Worm (Caenorhabditis elegans) whole organism, L4 larva: ENCODE results near the gene mecr-1.
A peak's percentile ranks its signal among the peaks of the same experiment; 100 is the strongest.

Source experiments
- F49E8.2 ChIP-seq: sonication (generic microtip); optimal IDR thresholded peaks from 2 replicates; lab custom pipeline; 2016; ENCODE audit warnings: missing compliant biosample characterization, mild to moderate bottlenecking, missing genetic modification characterization, borderline replicate concordance
- Y5F2A.4 ChIP-seq: fragments of 200-800 bp; sonication (Bioruptor generic); optimal IDR thresholded peaks from 2 replicates; lab custom pipeline; 2018; ENCODE audit warnings: mild to moderate bottlenecking, missing genetic modification characterization, missing compliant biosample characterization
- ZK337.2 ChIP-seq: fragments of 200-800 bp; sonication (Bioruptor generic); IDR thresholded peaks from 2 replicates; pipeline ENCODE4 v1.3.6; 2022; ENCODE audit warnings: missing genetic modification reagents, missing genetic modification characterization, missing compliant biosample characterization
- aha-1 ChIP-seq: fragments of 150-350 bp; peaks from one replicate; lab custom pipeline; 2014; ENCODE audit warnings: missing biosample characterization, missing genetic modification characterization
- ceh-32 ChIP-seq: sonication (generic microtip); optimal IDR thresholded peaks from 2 replicates; lab custom pipeline; 2016; ENCODE audit warnings: mild to moderate bottlenecking, missing genetic modification characterization, missing compliant biosample characterization; ENCODE audit not compliant: poor library complexity
- ceh-62 ChIP-seq: sonication (generic microtip); optimal IDR thresholded peaks from 2 replicates; lab custom pipeline; 2017; ENCODE audit warnings: missing biosample characterization, missing genetic modification characterization
- cey-2 ChIP-seq: sonication (generic microtip); optimal IDR thresholded peaks from 3 replicates; lab custom pipeline; 2017; ENCODE audit warnings: missing genetic modification characterization, mild to moderate bottlenecking, missing compliant biosample characterization, antibody characterized with exemption, borderline replicate concordance; ENCODE audit not compliant: insufficient read depth
- daf-16 ChIP-seq, 3 experiments: sonication (generic microtip); optimal IDR thresholded peaks; 2 replicates each; lab custom pipeline; 2016 to 2017; ENCODE audit warnings: missing genetic modification characterization in 3 of 3, missing genetic modification reagents in 3 of 3, mild to moderate bottlenecking in 2 of 3, missing compliant biosample characterization in 2 of 3, missing biosample characterization in 1 of 3, moderate library complexity in 1 of 3
- dmd-6 ChIP-seq: fragments of 200-800 bp; sonication (Bioruptor generic); IDR thresholded peaks from 2 replicates; pipeline ENCODE4 v1.3.6; 2022; ENCODE audit warnings: missing genetic modification reagents, missing genetic modification characterization, missing compliant biosample characterization
- dve-1 ChIP-seq: sonication (generic microtip); optimal IDR thresholded peaks from 2 replicates; lab custom pipeline; 2017; ENCODE audit warnings: antibody characterized with exemption, mild to moderate bottlenecking, missing genetic modification characterization, missing compliant biosample characterization; ENCODE audit not compliant: insufficient read depth
- egl-27 ChIP-seq: sonication (generic microtip); optimal IDR thresholded peaks from 3 replicates; lab custom pipeline; 2017; ENCODE audit warnings: missing biosample characterization, missing genetic modification reagents, missing genetic modification characterization
- egl-43 ChIP-seq: fragments of 200-800 bp; sonication (Bioruptor generic); IDR thresholded peaks from 2 replicates; pipeline ENCODE4 v1.3.6; 2022; ENCODE audit warnings: missing genetic modification reagents, missing genetic modification characterization, missing compliant biosample characterization
- fos-1 ChIP-seq: fragments of 150-350 bp; optimal IDR thresholded peaks from 2 replicates; lab custom pipeline; 2014; ENCODE audit warnings: missing biosample characterization, missing genetic modification characterization
- hlh-11 ChIP-seq: fragments of 200-800 bp; sonication (Bioruptor generic); optimal IDR thresholded peaks from 2 replicates; lab custom pipeline; 2018; ENCODE audit warnings: mild to moderate bottlenecking, missing genetic modification characterization, missing compliant biosample characterization
- hlh-30 ChIP-seq: sonication (generic microtip); optimal IDR thresholded peaks from 2 replicates; lab custom pipeline; 2017; ENCODE audit warnings: antibody characterized with exemption, mild to moderate bottlenecking, missing genetic modification characterization, missing compliant biosample characterization; ENCODE audit not compliant: insufficient read depth
- jun-1 ChIP-seq: fragments of 150-350 bp; optimal IDR thresholded peaks from 2 replicates; lab custom pipeline; 2014; ENCODE audit warnings: missing biosample characterization, missing genetic modification reagents, missing genetic modification characterization
- lin-29 ChIP-seq: fragments of 200-800 bp; sonication (Bioruptor generic); IDR thresholded peaks from 2 replicates; pipeline ENCODE4 v1.3.6; 2022; ENCODE audit warnings: missing genetic modification reagents, missing genetic modification characterization, missing compliant biosample characterization
- madf-5 ChIP-seq, 2 experiments: fragments of 200-800 bp; sonication (Bioruptor generic); IDR thresholded peaks; 2 replicates each; pipeline ENCODE4 v1.3.6; 2022; ENCODE audit warnings: missing compliant biosample characterization in 2 of 2, missing genetic modification characterization in 2 of 2
- mdl-1 ChIP-seq, 2 experiments: fragments of 150-350 bp in 1 of 2; sonication (generic microtip) in 1 of 2; optimal IDR thresholded peaks; 2 replicates each; lab custom pipeline; 2014 to 2017; ENCODE audit warnings: missing biosample characterization in 2 of 2, missing genetic modification characterization in 2 of 2
- mep-1 ChIP-seq: fragments of 150-350 bp; sonication (generic microtip); optimal IDR thresholded peaks from 3 replicates; lab custom pipeline; 2014; ENCODE audit warnings: missing biosample characterization, missing genetic modification characterization
- mes-2 ChIP-seq: sonication (generic microtip); optimal IDR thresholded peaks from 2 replicates; lab custom pipeline; 2016; ENCODE audit warnings: missing genotype, mild to moderate bottlenecking, missing genetic modification characterization, missing compliant biosample characterization; ENCODE audit not compliant: poor library complexity, severe bottlenecking
- mxl-3 ChIP-seq: fragments of 200-800 bp; sonication (Bioruptor generic); optimal IDR thresholded peaks from 2 replicates; lab custom pipeline; 2018; ENCODE audit warnings: mild to moderate bottlenecking, missing genetic modification characterization, missing compliant biosample characterization
- nhr-102 ChIP-seq: sonication (generic microtip); optimal IDR thresholded peaks from 2 replicates; lab custom pipeline; 2016; ENCODE audit warnings: mild to moderate bottlenecking, missing genetic modification characterization, moderate library complexity, missing compliant biosample characterization
- nhr-237 ChIP-seq: sonication (generic microtip); optimal IDR thresholded peaks from 2 replicates; lab custom pipeline; 2017; ENCODE audit warnings: missing biosample characterization, missing genetic modification characterization
- nhr-25 ChIP-seq: sonication (generic microtip); optimal IDR thresholded peaks from 2 replicates; lab custom pipeline; 2017; ENCODE audit warnings: missing genetic modification characterization, mild to moderate bottlenecking, missing compliant biosample characterization, antibody characterized with exemption, moderate library complexity, borderline replicate concordance; ENCODE audit not compliant: insufficient read depth
- nhr-28 ChIP-seq: fragments of 150-350 bp; optimal IDR thresholded peaks from 2 replicates; lab custom pipeline; 2014; ENCODE audit warnings: missing biosample characterization, missing genetic modification characterization
- nhr-42 ChIP-seq: fragments of 200-800 bp; sonication (Bioruptor generic); IDR thresholded peaks from 2 replicates; pipeline ENCODE4 v1.3.6; 2022; ENCODE audit warnings: missing genetic modification characterization, missing compliant biosample characterization
- nhr-48 ChIP-seq: sonication (generic microtip); optimal IDR thresholded peaks from 2 replicates; lab custom pipeline; 2016; ENCODE audit warnings: mild to moderate bottlenecking, missing genetic modification characterization, missing compliant biosample characterization
- nhr-77 ChIP-seq: fragments of 150-350 bp; optimal IDR thresholded peaks from 2 replicates; lab custom pipeline; 2014; ENCODE audit warnings: missing biosample characterization, missing genetic modification characterization
- pha-4 ChIP-seq, 2 experiments: fragments of 150-350 bp in 1 of 2; fragments of 200-800 bp in 1 of 2; sonication (Bioruptor generic) in 1 of 2; IDR thresholded peaks in 1 of 2; optimal IDR thresholded peaks in 1 of 2; 2 replicates each; pipeline versions ENCODE4 v1.3.6 to Lab custom; 2014 to 2022; ENCODE audit warnings: missing genetic modification characterization in 2 of 2, missing genetic modification reagents in 2 of 2, missing biosample characterization in 1 of 2, missing compliant biosample characterization in 1 of 2
- php-3 ChIP-seq: fragments of 200-800 bp; sonication (Bioruptor generic); IDR thresholded peaks from 2 replicates; pipeline ENCODE4 v1.3.6; 2022; ENCODE audit warnings: missing genetic modification reagents, missing genetic modification characterization, missing compliant biosample characterization
- set-16 ChIP-seq: fragments of 200-800 bp; sonication (Bioruptor generic); IDR thresholded peaks from 2 replicates; pipeline ENCODE4 v1.3.6; 2022; ENCODE audit warnings: missing genetic modification reagents, missing genetic modification characterization, missing compliant biosample characterization
- snpc-1.2 ChIP-seq: fragments of 200-800 bp; sonication (Bioruptor generic); IDR thresholded peaks from 2 replicates; pipeline ENCODE4 v1.3.6; 2022; ENCODE audit warnings: missing genetic modification reagents, missing genetic modification characterization, missing compliant biosample characterization
- snpc-4 ChIP-seq: fragments of 150-350 bp; optimal IDR thresholded peaks from 2 replicates; lab custom pipeline; 2014; ENCODE audit warnings: missing biosample characterization, missing genetic modification characterization
- spr-1 ChIP-seq: sonication (generic microtip); optimal IDR thresholded peaks from 2 replicates; lab custom pipeline; 2016; ENCODE audit warnings: mild to moderate bottlenecking, missing genetic modification characterization, missing compliant biosample characterization
- spr-3 ChIP-seq: fragments of 200-800 bp; sonication (Bioruptor generic); optimal IDR thresholded peaks from 2 replicates; lab custom pipeline; 2018; ENCODE audit warnings: mild to moderate bottlenecking, missing genetic modification characterization, missing compliant biosample characterization
- tra-1 ChIP-seq: fragments of 200-800 bp; sonication (Bioruptor generic); IDR thresholded peaks from 2 replicates; pipeline ENCODE4 v1.3.6; 2022; ENCODE audit warnings: missing genetic modification reagents, missing genetic modification characterization, missing compliant biosample characterization
- unc-62 ChIP-seq, 3 experiments: fragments of 150-350 bp in 1 of 3; sonication (generic microtip); optimal IDR thresholded peaks in 2 of 3; peaks in 1 of 3; 1 replicate in 1 of 3; 2 replicates in 2 of 3; lab custom pipeline; 2014 to 2017; ENCODE audit warnings: missing biosample characterization in 3 of 3, missing genetic modification characterization in 3 of 3, missing genetic modification reagents in 3 of 3, missing genotype in 1 of 3
- zag-1 ChIP-seq: fragments of 150-350 bp; optimal IDR thresholded peaks from 2 replicates; lab custom pipeline; 2014; ENCODE audit warnings: missing biosample characterization, missing genetic modification characterization
- zfp-2 ChIP-seq: sonication (generic microtip); optimal IDR thresholded peaks from 2 replicates; lab custom pipeline; 2016; ENCODE audit warnings: mild to moderate bottlenecking, missing genetic modification characterization, missing compliant biosample characterization

mecr-1 gene

DNA sequence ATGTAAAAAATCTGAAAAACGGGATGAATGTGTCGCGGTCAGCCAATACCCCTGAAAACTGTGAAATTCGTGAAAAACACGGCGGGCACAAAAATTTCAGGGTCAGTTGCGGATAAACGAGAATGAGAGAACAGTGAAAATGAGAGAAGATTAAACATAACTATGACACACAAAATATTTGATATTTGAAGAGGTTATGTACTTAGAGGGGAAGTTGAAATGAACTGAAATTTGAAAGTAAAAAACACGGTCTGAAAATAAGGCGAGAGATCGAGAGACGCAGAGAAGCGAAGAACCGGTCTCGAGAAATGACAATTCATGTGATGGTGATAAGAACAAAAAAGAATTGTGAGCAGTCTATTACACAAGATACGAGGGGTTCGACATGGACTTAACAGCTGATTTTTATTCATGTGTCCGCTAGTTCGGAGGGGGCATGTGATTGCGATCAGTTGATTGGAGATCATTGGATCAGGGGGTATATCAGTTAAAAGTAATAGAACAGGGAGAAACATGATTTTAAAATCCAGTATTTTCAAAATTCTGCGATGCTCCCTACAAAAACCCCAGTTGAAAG lies 21.3 kb downstream of the mecr-1 start, which contains the start of gene moe-3:
Gene moe-3 (minus strand): TSS at position 51 of the 577 bp plus-strand sequence.
- TF ChIP-seq nhr-102 (tag; lab: Kevin White, UChicago) = peak; percentile 9
- TF ChIP-seq aha-1 (tag; lab: Kevin White, UChicago) = peak; percentile 53
- TF ChIP-seq nhr-48 (tag; lab: Kevin White, UChicago) = peak; percentile 57
- TF ChIP-seq hlh-30 = peak; percentile 93
- peak; percentile 48 for TF ChIP-seq nhr-77 (tag; lab: Kevin White, UChicago)
- TF ChIP-seq dve-1 (tag; lab: Kevin White, UChicago) = peak; percentile 68
- TF ChIP-seq dmd-6 (GFP tag; lab: Robert Waterston, UW) = peak; percentile 82
- peak; percentile 15 for TF ChIP-seq mep-1 (tag; lab: Kevin White, UChicago)
- no peak for TF ChIP-seq pha-4 (GFP tag; IDR thresholded peaks at IDR 0.05; lab: Robert Waterston, UW)
- TF ChIP-seq pha-4 (tag; optimal IDR thresholded peaks at IDR 0.05; lab: Kevin White, UChicago) = no peak
- TF ChIP-seq unc-62 (GFP tag; optimal IDR thresholded peaks at IDR 0.05 in 1 of 2; lab: Kevin White, UChicago) = peak in 1 of 2 experiments; percentile 40
- TF ChIP-seq unc-62 (tag; optimal IDR thresholded peaks at IDR 0.05; lab: Kevin White, UChicago) = no peak
- TF ChIP-seq zfp-2 (tag; lab: Kevin White, UChicago) = no peak
- TF ChIP-seq hlh-11 (tag; lab: Kevin White, UChicago) = peak; percentile 87
- peak in 1 of 2 experiments; percentile 13 for TF ChIP-seq mdl-1 (tag; optimal IDR thresholded peaks at IDR 0.05; lab: Kevin White, UChicago)
- peak; percentile 61 for TF ChIP-seq nhr-28
- 0 out of 2 replicates have a peak, but pooled peaks have one; percentile 25 for TF ChIP-seq php-3 (GFP tag; lab: Robert Waterston, UW)
- TF ChIP-seq egl-43 (GFP tag; lab: Robert Waterston, UW) = no peak
- no peak for TF ChIP-seq snpc-4
- TF ChIP-seq daf-16 (GFP tag; optimal IDR thresholded peaks at IDR 0.05; lab: Kevin White, UChicago) = no peak
- peak; percentile 63 for TF ChIP-seq daf-16 (tag; optimal IDR thresholded peaks at IDR 0.05; lab: Kevin White, UChicago)
- TF ChIP-seq, all 104 proteins: peak for 14

DNA sequence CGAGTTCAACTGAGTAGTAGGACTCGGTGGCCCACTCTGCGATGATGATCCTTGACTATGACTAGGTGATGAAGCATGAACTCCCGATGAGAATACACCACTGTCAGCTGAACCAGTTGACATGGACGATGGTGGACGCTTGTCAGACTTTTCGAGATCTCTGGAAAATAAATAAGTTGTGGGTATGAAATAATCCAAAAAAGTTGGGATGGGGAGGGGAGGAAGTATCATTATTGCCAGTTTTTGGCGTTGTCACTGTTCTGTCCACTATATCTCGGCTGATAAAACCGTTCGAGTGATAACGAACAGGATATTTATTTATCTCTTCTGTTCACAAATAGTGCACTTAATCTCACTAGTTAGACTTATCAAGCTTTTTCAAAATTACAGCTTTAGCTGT lies 23.1 kb downstream of the mecr-1 start:
- TF ChIP-seq cey-2 (tag; lab: Kevin White, UChicago) = no peak
- no peak for TF ChIP-seq ceh-62 (tag; lab: Kevin White, UChicago)
- TF ChIP-seq fos-1 = no peak
- no peak for TF ChIP-seq zag-1 (tag; lab: Kevin White, UChicago)
- peak; percentile 94 for TF ChIP-seq aha-1 (tag; lab: Kevin White, UChicago)

DNA sequence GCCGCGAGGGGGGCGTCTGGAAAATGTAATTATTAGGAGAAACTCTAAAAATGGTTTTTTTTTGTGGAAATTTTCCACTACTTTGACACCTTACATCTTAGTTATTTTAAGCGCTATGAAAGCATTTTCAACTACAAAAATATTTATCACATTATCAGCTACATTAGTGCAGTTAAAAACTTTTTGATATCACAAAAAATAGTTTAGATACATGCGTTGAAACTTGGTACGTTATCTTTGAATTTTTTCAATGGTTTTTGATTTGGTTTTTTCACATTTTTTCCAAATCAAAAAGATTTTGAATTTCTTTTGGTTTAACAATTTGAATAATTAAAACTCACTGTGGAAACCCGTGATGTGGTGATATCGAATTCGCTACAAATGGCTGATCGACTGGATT lies 24.1 kb downstream of the mecr-1 start:
- no peak for TF ChIP-seq mes-2 (tag; lab: Kevin White, UChicago)
- no peak for TF ChIP-seq daf-16 (GFP tag; optimal IDR thresholded peaks at IDR 0.05; lab: Kevin White, UChicago)
- no peak for TF ChIP-seq daf-16 (tag; optimal IDR thresholded peaks at IDR 0.05; lab: Kevin White, UChicago)
- TF ChIP-seq aha-1 (tag; lab: Kevin White, UChicago) = peak; percentile 92
- no peak for TF ChIP-seq snpc-1.2 (GFP tag; lab: Robert Waterston, UW)

DNA sequence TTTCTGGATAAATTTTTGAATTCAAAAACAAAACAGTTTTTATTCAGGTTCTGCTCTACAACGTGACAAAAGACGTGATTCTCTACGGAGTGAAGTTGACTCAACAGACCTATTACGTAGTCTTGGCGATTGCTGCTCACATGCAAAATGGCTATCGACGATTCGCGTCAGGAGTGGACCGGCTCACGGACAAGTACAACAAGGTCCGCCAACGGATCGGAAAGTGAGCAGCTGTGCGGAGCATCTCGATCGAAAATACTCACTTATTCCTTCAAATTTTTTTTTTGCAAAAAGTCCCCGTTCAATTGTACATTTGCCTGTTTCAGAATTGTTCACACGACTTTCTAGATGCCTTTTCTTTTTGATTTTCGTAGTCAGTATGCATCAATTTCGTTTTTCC lies 27.2 kb downstream of the mecr-1 start:
- TF ChIP-seq lin-29 (GFP tag; lab: Robert Waterston, UW) (no peak), mdl-1 (tag; optimal IDR thresholded peaks at IDR 0.05; lab: Kevin White, UChicago) (no peak), madf-5 (GFP tag; IDR thresholded peaks at IDR 0.05; lab: Robert Waterston, UW) (no peak), aha-1 (tag; lab: Kevin White, UChicago) (peak; percentile 43), set-16 (no peak), ZK337.2 (GFP tag; lab: Robert Waterston, UW) (no peak), daf-16 (GFP tag; optimal IDR thresholded peaks at IDR 0.05; lab: Kevin White, UChicago) (no peak), daf-16 (tag; optimal IDR thresholded peaks at IDR 0.05; lab: Kevin White, UChicago) (no peak), ceh-32 (tag; lab: Kevin White, UChicago) (no peak), egl-27 (tag; lab: Kevin White, UChicago) (no peak), spr-1 (tag; lab: Kevin White, UChicago) (peak; percentile 4), mxl-3 (GFP tag; lab: Kevin White, UChicago) (no peak), nhr-102 (tag; lab: Kevin White, UChicago) (no peak), pha-4 (GFP tag; IDR thresholded peaks at IDR 0.05; lab: Robert Waterston, UW) (no peak), pha-4 (tag; optimal IDR thresholded peaks at IDR 0.05; lab: Kevin White, UChicago) (no peak), ceh-62 (tag; lab: Kevin White, UChicago) (no peak), jun-1 (tag; lab: Kevin White, UChicago) (no peak), tra-1 (no peak), nhr-77 (tag; lab: Kevin White, UChicago) (no peak), zag-1 (tag; lab: Kevin White, UChicago) (no peak), spr-3 (GFP tag; lab: Kevin White, UChicago) (peak; percentile 16), nhr-237 (tag; lab: Kevin White, UChicago) (no peak), F49E8.2 (tag; lab: Kevin White, UChicago) (no peak), nhr-25 (tag; lab: Kevin White, UChicago) (no peak), Y5F2A.4 (peak; percentile 1), nhr-42 (GFP tag; lab: Robert Waterston, UW) (no peak)
